Worm (Caenorhabditis elegans): Measurements from ENCODE around the gene C02B8.7.

- no peak for TF ChIP-seq flt-1 (GFP tag; IDR thresholded peaks at IDR 0.05)
- no peak for TF ChIP-seq tab-1 (GFP tag; IDR thresholded peaks at IDR 0.05)
- TF ChIP-seq ref-1 (GFP tag; conservative IDR thresholded peaks at IDR 0.05), result no peak
- no peak for TF ChIP-seq cog-1 (tag; optimal IDR thresholded peaks at IDR 0.05)
- TF ChIP-seq ztf-29 (GFP tag; IDR thresholded peaks at IDR 0.05), result no peak
- TF ChIP-seq klf-2 (GFP tag; conservative IDR thresholded peaks at IDR 0.05), result no peak
Observed at ce11 chrX:8120281-8120680, 17.4 kb downstream of the C02B8.7 start.
